Fruit fly (Drosophila melanogaster): Measurements from ENCODE around the gene Acbp2.

DNA sequence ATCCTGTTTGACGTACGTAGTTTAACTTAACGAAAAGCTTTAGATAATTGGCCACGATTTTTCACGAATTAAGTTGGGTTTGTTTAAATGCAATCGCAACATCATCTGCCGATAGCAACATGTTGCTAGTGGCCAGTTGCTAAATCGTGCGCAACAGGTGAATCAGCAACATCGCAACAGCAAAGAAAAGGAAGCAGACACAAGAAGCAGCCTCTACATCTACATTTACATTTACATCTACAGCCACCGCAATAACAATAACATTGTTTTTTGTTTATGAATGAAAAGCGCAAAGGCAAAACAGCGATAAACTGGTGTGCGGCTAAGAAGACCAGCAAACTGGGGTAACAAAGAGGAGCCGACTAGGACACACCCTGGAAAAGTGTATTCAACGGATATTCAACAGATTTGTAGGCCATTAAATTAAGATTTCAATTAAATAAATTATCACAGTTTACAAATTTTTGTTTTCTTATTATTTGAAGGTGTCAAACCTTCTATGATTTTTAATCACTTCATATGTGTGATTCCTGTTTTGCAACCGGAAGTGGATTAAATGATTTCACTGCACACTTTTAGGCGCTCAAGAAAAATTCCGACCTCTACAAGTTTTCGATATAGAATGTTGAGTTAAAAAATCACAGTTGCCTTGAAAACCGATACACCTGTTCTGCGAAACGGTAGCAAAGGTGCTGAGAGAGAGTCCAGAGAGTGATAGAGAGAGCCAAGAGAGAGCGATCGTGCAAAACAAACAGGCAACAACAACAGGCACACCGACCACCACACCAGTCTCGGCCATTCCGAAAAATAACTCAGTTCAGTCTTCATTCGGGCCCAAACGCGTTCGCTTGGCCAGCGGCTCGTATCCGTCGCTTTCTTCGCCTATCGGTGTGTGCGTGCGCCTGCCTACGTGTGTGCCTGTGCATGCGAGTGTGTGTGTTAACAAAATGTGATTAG is 2.3 kb downstream of the Acbp2 start, which contains the start of gene melt:
- no peak for TF ChIP-seq CTCF (optimal IDR thresholded peaks at IDR 0.05)
- TF ChIP-seq CG8478 (optimal IDR thresholded peaks at IDR 0.05) = no peak
